Worm (Caenorhabditis elegans) whole organism, L3 larva: ENCODE results near the gene msp-142.

ENCODE experiments used
- ceh-82 ChIP-seq: fragments of 150-350 bp; optimal IDR thresholded peaks from 2 replicates; lab custom pipeline; 2014; ENCODE audit warnings: missing biosample characterization, missing genetic modification characterization
- elt-1 ChIP-seq: fragments of 150-350 bp; optimal IDR thresholded peaks from 2 replicates; lab custom pipeline; 2014; ENCODE audit warnings: missing biosample characterization, missing genetic modification characterization
- fos-1 ChIP-seq: fragments of 150-350 bp; optimal IDR thresholded peaks from 2 replicates; lab custom pipeline; 2014; ENCODE audit warnings: missing biosample characterization, missing genetic modification characterization
- pha-4 ChIP-seq: fragments of 150-350 bp; optimal IDR thresholded peaks from 2 replicates; lab custom pipeline; 2014; ENCODE audit warnings: missing biosample characterization, missing genetic modification reagents, missing genetic modification characterization
- unc-39 ChIP-seq: sonication (generic microtip); optimal IDR thresholded peaks from 4 replicates; lab custom pipeline; 2017; ENCODE audit warnings: missing biosample characterization, missing genetic modification characterization
- unc-62 ChIP-seq: fragments of 150-350 bp; sonication (generic microtip); optimal IDR thresholded peaks from 4 replicates; lab custom pipeline; 2014; ENCODE audit warnings: missing biosample characterization, missing genetic modification reagents, missing genetic modification characterization
- zag-1 ChIP-seq: fragments of 150-350 bp; optimal IDR thresholded peaks from 2 replicates; lab custom pipeline; 2014; ENCODE audit warnings: missing biosample characterization, missing genetic modification characterization

DNA sequence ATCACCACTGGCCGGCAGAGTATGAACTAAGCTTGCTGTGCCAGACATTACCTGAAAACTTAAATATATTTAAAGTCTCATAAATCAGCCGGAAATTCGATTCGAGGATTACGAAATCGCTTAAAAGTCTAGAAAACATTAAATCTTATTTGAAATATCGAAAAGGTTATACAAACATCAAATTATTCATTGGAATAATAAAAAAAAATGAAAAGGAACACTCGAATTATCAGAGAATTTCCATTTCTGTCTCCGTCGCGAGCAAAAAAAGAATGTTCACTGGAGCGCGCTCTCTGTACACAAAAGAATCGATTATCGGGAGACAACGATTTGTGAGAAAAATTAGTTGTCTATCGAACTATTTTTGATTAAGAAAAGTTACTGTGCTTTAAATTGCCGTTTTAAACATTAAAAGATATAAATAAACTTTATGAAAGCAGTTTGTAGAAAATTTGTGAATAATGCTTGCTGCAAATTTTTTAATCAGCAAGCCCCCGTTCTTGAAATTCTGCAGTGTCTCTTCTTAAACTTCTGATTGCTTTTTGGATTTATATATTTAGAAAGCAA lies 38.5 kb downstream of the msp-142 start, which contains the start of gene fzo-1:
- TF ChIP-seq zag-1 (no peak), fos-1 (tag; lab: Kevin White, UChicago) (no peak), pha-4 (tag; lab: Kevin White, UChicago) (peak; percentile 72), ceh-82 (tag; lab: Kevin White, UChicago) (no peak), elt-1 (tag; lab: Kevin White, UChicago) (no peak), unc-39 (tag; lab: Kevin White, UChicago) (no peak), unc-62 (GFP tag; lab: Kevin White, UChicago) (no peak)
